Fruit fly (Drosophila melanogaster) whole organism, larva: ENCODE data around the gene CG34454.

Source experiments
- noc ChIP-seq: fragments of 200-800 bp; sonication (Bioruptor generic); optimal IDR thresholded peaks from 3 replicates; lab custom pipeline; 2019; ENCODE audit warnings: missing biosample characterization, mild to moderate bottlenecking, missing genetic modification characterization, moderate library complexity

Gene CG34454

DNA sequence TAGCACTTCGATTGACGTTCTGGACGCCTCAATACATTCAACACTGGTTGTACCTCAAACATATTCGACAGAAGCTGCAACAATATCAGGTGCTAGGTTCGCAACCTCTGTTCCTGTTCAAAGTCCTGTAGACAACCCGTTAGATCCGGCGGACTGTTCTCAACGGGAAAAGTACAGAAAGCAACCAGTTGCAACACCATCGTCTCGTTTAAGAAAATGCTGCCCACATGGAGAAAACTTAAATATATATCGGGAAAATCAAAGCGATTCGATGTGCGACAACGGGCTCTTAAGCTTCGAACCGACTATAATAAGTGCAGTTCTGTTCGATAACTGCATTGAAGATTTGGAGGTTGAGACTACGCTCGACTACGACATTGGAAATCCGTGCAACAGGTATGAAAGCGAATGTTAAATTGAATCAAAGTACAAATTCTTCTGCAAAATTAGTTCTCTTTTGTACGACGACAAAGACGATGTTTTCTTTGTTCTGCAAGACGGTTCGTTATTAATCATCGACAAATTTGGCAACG, 16.1 kb upstream of the CG34454 start:
- TF ChIP-seq noc (tag; lab: Kevin White, UChicago), result no peak

DNA sequence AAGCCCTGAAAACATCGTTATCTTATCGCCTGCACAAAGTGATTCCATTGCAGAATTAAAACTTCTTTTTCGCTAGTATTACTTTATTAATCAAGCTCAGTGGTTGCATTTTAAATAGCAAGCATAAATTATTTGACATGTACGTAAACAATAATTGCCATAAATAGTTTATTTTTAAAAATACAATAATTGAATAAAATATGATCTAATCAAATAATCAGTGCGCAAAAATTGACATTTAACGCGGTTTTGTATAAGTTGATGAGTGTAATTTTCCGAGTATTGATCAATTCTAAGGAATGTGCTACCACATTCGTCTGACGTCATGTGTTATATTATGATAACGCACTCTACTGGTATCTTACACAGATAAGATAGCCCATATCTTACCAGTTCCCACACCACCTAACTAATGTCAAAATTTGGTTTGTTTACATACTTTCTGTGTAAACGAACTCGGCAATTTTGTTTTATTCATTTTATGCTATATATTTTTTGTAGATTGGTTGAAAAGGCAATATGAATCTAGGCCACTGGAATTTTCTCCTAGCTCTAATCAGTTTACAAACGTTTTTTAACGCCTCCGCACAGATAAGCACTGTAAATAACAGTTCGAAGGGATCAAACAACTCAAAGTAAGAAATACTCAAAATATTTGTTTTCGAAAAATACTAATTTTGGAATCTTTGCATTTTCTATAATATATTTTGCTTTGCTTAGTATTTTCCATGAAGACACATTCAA, 15.5 kb upstream of the CG34454 start, which contains the start of gene mthl14:
TSS of gene mthl14 (plus strand) at position 10 of the 744 bp plus-strand sequence.
- TF ChIP-seq noc (tag; lab: Kevin White, UChicago), result no peak

DNA sequence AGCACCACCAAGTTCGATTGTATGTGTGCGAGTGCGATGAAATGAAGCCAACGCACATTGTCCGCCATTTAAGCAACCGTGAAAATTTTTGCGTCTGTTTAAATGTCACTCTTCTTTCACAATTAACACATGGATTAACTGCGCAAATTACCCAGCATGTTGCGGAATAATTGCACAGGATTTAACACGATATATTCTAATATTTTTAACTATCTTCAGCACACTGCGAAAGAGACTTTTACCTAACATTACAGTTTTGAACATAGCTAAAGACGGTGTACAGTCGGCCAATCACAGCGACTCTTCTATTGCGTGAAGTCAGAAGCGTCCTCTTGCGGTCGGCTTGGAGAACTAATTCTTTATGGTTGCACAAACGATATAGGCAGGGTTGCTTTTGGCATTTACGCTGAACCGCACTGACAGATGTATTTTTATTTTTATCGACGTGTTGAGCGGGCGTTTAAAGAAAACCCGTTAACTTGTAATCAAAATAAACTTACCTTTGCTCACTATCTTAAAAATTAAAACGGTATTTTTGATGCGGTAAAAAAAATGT, 14.6 kb upstream of the CG34454 start:
- no peak for TF ChIP-seq noc (tag; lab: Kevin White, UChicago)

DNA sequence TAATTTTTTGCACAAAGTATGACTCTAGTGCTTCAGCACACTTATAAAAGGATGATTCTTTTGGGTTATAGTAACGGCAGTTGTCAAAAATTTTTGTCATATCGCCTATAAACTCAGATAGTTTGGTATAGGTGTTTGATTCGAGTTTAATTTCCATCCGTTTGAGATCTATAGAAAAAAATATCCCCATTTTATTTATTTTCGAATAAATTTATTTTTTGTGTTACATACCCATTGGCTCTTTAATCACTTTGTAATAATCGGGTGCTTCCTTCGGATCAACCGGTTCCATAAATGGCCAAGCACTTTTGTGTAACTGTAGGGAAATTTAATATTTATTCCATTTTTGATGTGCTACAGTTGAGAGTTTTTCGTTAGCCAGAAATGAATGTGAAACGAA, 2.2 kb upstream of the CG34454 start:
- no peak for TF ChIP-seq noc (tag; lab: Kevin White, UChicago)

- no peak for TF ChIP-seq noc (tag; lab: Kevin White, UChicago)
These were observed 1.1 kb upstream of the CG34454 start, which contains the start of gene CG34453 for dm6 chr3L:233251-233650. Gene CG34453, minus strand, starts transcription at chr3L:233351.

dm6 chr3L:231504-231903, 646 bp downstream of the CG34454 start, which contains the start of gene CG42846:
Gene CG42846, minus strand, starts transcription at chr3L:231604.
- TF ChIP-seq noc (tag; lab: Kevin White, UChicago), result no peak

DNA sequence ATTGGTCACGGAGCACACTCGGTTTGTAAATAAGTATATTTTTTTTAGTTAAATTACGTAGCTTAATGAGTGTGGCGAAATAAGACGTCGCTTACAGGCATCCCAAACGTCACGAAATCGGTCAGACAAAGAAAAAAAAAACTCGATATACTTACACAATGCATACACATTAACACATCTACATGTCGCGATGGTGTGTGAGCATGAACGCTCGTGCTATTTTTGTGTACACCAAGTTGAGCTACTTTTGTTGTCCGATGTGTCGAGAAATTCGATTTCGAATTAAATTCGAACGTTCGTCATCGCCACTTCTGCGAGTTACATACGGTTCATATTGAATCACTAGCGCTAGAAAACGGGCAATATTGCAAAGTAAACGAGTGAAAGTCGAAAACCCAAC, 7.0 kb downstream of the CG34454 start:
- TF ChIP-seq noc (tag; lab: Kevin White, UChicago), result no peak

- TF ChIP-seq noc (tag; lab: Kevin White, UChicago), result no peak
These were observed 7.9 kb downstream of the CG34454 start for dm6 chr3L:224004-224951.

DNA sequence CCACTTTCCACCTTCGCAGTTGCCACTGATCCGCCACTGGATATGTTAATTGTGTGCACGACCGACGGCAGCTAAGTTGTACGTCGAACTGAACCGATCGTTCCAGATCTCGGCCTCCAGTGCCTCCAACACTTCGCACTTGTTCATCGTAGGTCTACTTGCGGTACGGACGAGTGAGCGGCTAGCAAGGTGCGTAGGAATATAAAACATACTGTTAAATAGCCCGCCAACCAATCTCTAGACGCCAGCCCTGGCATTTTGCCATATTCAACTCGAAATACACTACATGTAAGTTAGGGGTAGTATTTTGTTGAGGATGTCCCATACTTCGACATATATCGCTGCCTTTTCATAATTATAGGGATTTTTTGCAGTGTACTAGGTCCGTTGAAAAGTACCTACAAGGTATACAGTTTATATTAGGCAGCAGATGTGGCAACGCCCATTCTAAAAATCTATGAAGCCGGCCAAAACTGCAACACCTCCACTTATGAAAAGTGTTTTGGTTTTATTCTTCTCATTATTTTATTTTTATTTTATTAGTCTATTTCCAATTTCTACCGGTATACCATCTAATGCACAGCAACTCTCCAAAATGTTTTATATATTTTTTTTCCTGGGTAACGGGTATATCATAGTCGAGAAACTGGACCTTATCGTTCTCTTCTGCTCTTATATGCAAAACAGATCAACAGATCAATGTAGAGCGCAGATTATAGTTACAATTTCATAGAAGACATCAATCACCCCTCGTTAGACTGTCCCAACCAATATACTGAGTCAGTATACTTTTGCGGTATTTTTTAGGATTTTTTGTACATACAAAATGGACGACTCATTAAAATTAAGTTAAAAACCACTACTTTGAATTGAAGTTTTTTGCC, 8.9 kb downstream of the CG34454 start, which contains the start of the genes pyx and CG33229:
TSS of gene pyx (minus strand) at position 51 of the 884 bp plus-strand sequence.
TSS of gene CG33229 (plus strand) at position 834 of the 884 bp plus-strand sequence.
- peak; percentile 64 for TF ChIP-seq noc (tag; lab: Kevin White, UChicago)

DNA sequence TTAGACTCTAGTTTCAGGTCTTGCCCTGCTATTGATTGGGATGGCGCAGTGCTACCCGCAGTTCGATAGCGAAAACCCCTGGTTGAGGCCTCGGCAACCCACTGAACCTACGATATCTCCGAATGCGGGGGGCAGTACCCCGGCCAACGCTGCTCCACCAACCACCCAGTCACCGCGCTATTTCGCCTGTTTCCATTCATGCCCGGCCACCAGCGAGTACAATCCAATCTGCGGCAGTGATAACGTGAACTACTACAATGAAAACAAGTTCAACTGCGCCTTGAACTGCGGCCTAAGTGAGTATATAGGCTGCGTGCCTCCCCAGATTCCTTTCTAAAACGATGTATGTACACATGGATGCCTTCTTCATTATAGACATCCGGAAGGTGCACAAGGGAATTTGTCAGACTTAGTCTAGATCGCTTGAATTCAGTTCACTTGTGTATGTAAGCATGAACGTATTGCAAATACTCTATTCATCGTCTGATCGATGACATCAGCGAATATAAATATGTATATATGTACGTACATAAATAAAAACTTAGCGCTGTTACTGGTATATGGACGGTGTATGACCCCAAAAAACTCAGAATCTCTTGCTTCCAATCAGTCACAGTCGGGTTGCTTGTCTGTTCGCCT, 14.6 kb downstream of the CG34454 start, which contains the start of gene CG13877:
TSS of gene CG13877 (plus strand) at position 589 of the 639 bp plus-strand sequence.
- TF ChIP-seq noc (tag; lab: Kevin White, UChicago), result no peak

dm6 chr3L:216325-216724, 15.8 kb downstream of the CG34454 start, which contains the start of gene Kaz1-ORFB:
Gene Kaz1-ORFB, plus strand, starts transcription at chr3L:216625.
- no peak for TF ChIP-seq noc (tag; lab: Kevin White, UChicago)

- no peak for TF ChIP-seq noc (tag; lab: Kevin White, UChicago)
These were observed 19.6 kb downstream of the CG34454 start, which contains the start of the genes thoc7 and Dis3l2 for dm6 chr3L:212520-212919. Gene thoc7, minus strand, starts transcription at chr3L:212687. Gene Dis3l2, plus strand, starts transcription at chr3L:212709.

- TF ChIP-seq noc (tag; lab: Kevin White, UChicago), result no peak
These were observed 20.9 kb downstream of the CG34454 start, which contains the start of gene Prp4k for dm6 chr3L:211200-211599. Gene Prp4k, minus strand, starts transcription at chr3L:211457.
